Fruit fly (Drosophila melanogaster): ENCODE results near the gene CG11109.

CG11109 gene

dm6 chr3L:22878723-22879343 is 6.8 kb downstream of the CG11109 start, which contains the start of the genes Chro and Ssl1 (continued):
- TF ChIP-seq MESR4 (GFP tag; optimal IDR thresholded peaks at IDR 0.05) (peak; percentile 95), CG2712 (tag; optimal IDR thresholded peaks at IDR 0.05) (peak; percentile 100), cwo (GFP tag; optimal IDR thresholded peaks at IDR 0.05) (peak; percentile 99), CG2875 (GFP tag; optimal IDR thresholded peaks at IDR 0.05) (peak; percentile 100), gce (GFP tag; IDR thresholded peaks at IDR 0.05) (peak; percentile 99), CG15011 (GFP tag; optimal IDR thresholded peaks at IDR 0.05) (peak; percentile 100), Trl (optimal IDR thresholded peaks at IDR 0.05) (no peak), Trl (GFP tag; optimal IDR thresholded peaks at IDR 0.05) (peak; percentile 100), ato (GFP tag; IDR thresholded peaks at IDR 0.05; ENCODE audit: partially characterized antibody) (no peak), unc-4 (GFP tag; IDR thresholded peaks at IDR 0.05; ENCODE audit: partially characterized antibody) (0 out of 2 replicates have a peak, but pooled peaks have one; percentile 22), YL-1 (GFP tag; optimal IDR thresholded peaks at IDR 0.05) (peak; percentile 99), CG13296 (GFP tag; optimal IDR thresholded peaks at IDR 0.05) (peak; percentile 100), CG8290 (GFP tag; optimal IDR thresholded peaks at IDR 0.05) (peak; percentile 100), CG8290 (tag; optimal IDR thresholded peaks at IDR 0.05) (peak; percentile 99 to 100), CG12071 (GFP tag; optimal IDR thresholded peaks at IDR 0.05) (peak; percentile 100), Opbp (GFP tag; IDR thresholded peaks at IDR 0.05; ENCODE audit: partially characterized antibody) (peak; percentile 56; the same call in 1 of the 3 replicates), mam (GFP tag; optimal IDR thresholded peaks at IDR 0.05) (peak; percentile 100), Rfx (GFP tag; IDR thresholded peaks at IDR 0.05) (peak; percentile 100), Hr39 (optimal IDR thresholded peaks at IDR 0.05) (no peak), al (GFP tag; IDR thresholded peaks at IDR 0.05) (peak; percentile 100), CG31224 (GFP tag; IDR thresholded peaks at IDR 0.05) (peak; percentile 99), nmo (GFP tag; optimal IDR thresholded peaks at IDR 0.05) (peak; percentile 100), CG14014 (GFP tag; IDR thresholded peaks at IDR 0.05) (peak; percentile 100), CG18262 (tag; optimal IDR thresholded peaks at IDR 0.05) (peak; percentile 100), CG11723 (GFP tag; optimal IDR thresholded peaks at IDR 0.05) (peak; percentile 100), CG14710 (tag; optimal IDR thresholded peaks at IDR 0.05) (peak; percentile 100), Myb (GFP tag; optimal IDR thresholded peaks at IDR 0.05) (peak; percentile 98), ssp (GFP tag; IDR thresholded peaks at IDR 0.05) (peak; percentile 98), ara (GFP tag; IDR thresholded peaks at IDR 0.05) (peak; percentile 100), PHDP (tag; optimal IDR thresholded peaks at IDR 0.05) (peak; percentile 100), slp2 (GFP tag; optimal IDR thresholded peaks at IDR 0.05) (peak; percentile 100), kah (GFP tag; optimal IDR thresholded peaks at IDR 0.05) (peak; percentile 98), Hsf (GFP tag; optimal IDR thresholded peaks at IDR 0.05) (peak; percentile 100), CG8924 (tag; optimal IDR thresholded peaks at IDR 0.05) (peak; percentile 100), usp (GFP tag; optimal IDR thresholded peaks at IDR 0.05) (no peak), gt (GFP tag; IDR thresholded peaks at IDR 0.05) (peak; percentile 100), CG13775 (GFP tag; optimal IDR thresholded peaks at IDR 0.05) (peak; percentile 100), CG10209 (GFP tag; optimal IDR thresholded peaks at IDR 0.05) (peak; percentile 100), CG17186 (GFP tag; optimal IDR thresholded peaks at IDR 0.05) (peak; percentile 98), jumu (GFP tag; optimal IDR thresholded peaks at IDR 0.05) (peak; percentile 100), CG10274 (GFP tag; optimal IDR thresholded peaks at IDR 0.05) (peak; percentile 100), CG14965 (GFP tag; optimal IDR thresholded peaks at IDR 0.05; ENCODE audit: borderline replicate concordance) (peak; percentile 94), H2.0 (GFP tag; IDR thresholded peaks at IDR 0.05) (peak; percentile 100), seq (GFP tag; IDR thresholded peaks at IDR 0.05) (peak; percentile 100), BEAF-32 (GFP tag; optimal IDR thresholded peaks at IDR 0.05) (peak; percentile 51), gcm (GFP tag; optimal IDR thresholded peaks at IDR 0.05) (peak; percentile 100), CG30431 (GFP tag; optimal IDR thresholded peaks at IDR 0.05) (peak; percentile 100), Drgx (GFP tag; IDR thresholded peaks at IDR 0.05) (peak; percentile 100), esg (GFP tag; conservative IDR thresholded peaks at IDR 0.05) (peak; percentile 100), dm (GFP tag; optimal IDR thresholded peaks at IDR 0.05) (peak; percentile 100), Meics (GFP tag; optimal IDR thresholded peaks at IDR 0.05) (peak; percentile 100)

Data from whole organism, embryonic.